Worm (Caenorhabditis elegans) whole organism, mixed stage, embryonic: ENCODE data around the gene far-7.

Experiments used
- lsy-2 ChIP-seq: fragments of 150-350 bp; optimal IDR thresholded peaks from 2 replicates; lab custom pipeline; 2014; ENCODE audit warnings: missing biosample characterization, missing genetic modification characterization
- mep-1 ChIP-seq: fragments of 150-350 bp; optimal IDR thresholded peaks from 2 replicates; lab custom pipeline; 2017; ENCODE audit warnings: missing biosample characterization, missing genetic modification reagents, missing genetic modification characterization, inconsistent platforms
- nhr-12 ChIP-seq: fragments of 150-350 bp; optimal IDR thresholded peaks from 2 replicates; lab custom pipeline; 2014; ENCODE audit warnings: missing biosample characterization, missing genetic modification characterization
- nhr-237 ChIP-seq: fragments of 150-350 bp; optimal IDR thresholded peaks from 2 replicates; lab custom pipeline; 2014; ENCODE audit warnings: missing biosample characterization, missing genetic modification characterization
- nhr-28 ChIP-seq: fragments of 150-350 bp; optimal IDR thresholded peaks from 2 replicates; lab custom pipeline; 2014; ENCODE audit warnings: missing biosample characterization, missing genetic modification characterization
- pha-4 ChIP-seq: fragments of 150-350 bp; optimal IDR thresholded peaks from 2 replicates; lab custom pipeline; 2018; ENCODE audit warnings: missing biosample characterization, missing genetic modification reagents, missing genetic modification characterization
- snpc-4 ChIP-seq: fragments of 150-350 bp; optimal IDR thresholded peaks from 2 replicates; lab custom pipeline; 2014; ENCODE audit warnings: missing biosample characterization, missing genetic modification characterization
- sptf-1 ChIP-seq: sonication (generic microtip); optimal IDR thresholded peaks from 2 replicates; lab custom pipeline; 2017; ENCODE audit warnings: mild to moderate bottlenecking, missing genetic modification characterization, moderate library complexity, missing compliant biosample characterization
- ztf-11 ChIP-seq: fragments of 150-350 bp; optimal IDR thresholded peaks from 2 replicates; lab custom pipeline; 2014; ENCODE audit warnings: missing biosample characterization, missing genetic modification characterization

DNA sequence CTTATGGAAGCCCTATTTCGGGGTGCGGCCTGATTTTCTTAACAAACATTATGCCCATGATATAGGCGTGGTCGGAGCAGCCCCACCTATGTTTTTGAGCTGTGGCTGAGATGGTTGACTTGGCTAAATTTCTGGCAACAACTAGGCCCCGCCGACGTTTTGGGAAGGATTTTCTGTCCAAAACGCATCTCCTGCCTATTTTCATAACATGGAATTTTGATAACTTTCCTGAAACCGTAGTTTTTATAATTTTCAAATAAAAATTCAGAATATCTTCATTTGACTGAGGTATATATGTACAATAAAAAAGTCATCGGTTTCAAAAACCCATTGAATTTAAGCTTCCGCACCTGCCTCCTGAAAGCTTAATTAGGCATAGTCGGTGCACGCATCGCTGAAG is 1.6 kb downstream of the far-7 start:
- TF ChIP-seq mep-1 (tag; lab: Kevin White, UChicago) (no peak), snpc-4 (tag; lab: Kevin White, UChicago) (no peak), sptf-1 (tag; lab: Kevin White, UChicago) (no peak), pha-4 (tag; lab: Kevin White, UChicago) (no peak), nhr-237 (tag; lab: Kevin White, UChicago) (no peak), nhr-28 (no peak), ztf-11 (tag; lab: Kevin White, UChicago) (no peak), lsy-2 (no peak), nhr-12 (tag; lab: Kevin White, UChicago) (no peak)
